Fruit fly (Drosophila melanogaster): ENCODE results near the gene CG17380.

Gene CG17380

DNA sequence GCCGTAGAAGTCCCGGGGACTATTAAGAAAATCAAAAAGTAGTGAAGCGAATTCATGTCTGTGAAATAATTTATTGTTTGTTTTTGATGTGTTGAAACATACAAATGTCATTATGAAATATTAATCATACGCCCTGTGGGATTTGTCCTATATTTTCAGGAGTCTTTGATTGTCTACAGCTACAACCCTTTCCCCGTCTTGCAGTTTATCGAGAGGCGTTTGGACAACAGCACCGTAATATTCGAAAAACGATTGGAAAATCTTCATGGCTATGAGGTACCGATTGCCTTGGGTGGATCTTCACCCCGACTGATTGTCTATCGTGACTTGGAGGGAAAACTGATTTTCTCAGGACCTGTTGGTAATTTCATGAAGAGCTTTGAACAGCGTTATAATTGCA, at the start of gene CG17380:
Gene CG17380 (minus strand): TSS at position 101 of the 400 bp plus-strand sequence.
- no peak for TF ChIP-seq topi (GFP tag; optimal IDR thresholded peaks at IDR 0.05)
- no peak for TF ChIP-seq CG1621 (tag; optimal IDR thresholded peaks at IDR 0.05)
- TF ChIP-seq CG11294 (GFP tag; IDR thresholded peaks at IDR 0.05) = no peak
- no peak for TF ChIP-seq vri (GFP tag; optimal IDR thresholded peaks at IDR 0.05)
- TF ChIP-seq CG6276 (GFP tag; optimal IDR thresholded peaks at IDR 0.05) = no peak
- no peak for TF ChIP-seq OdsH (GFP tag; optimal IDR thresholded peaks at IDR 0.05)
- TF ChIP-seq CG10631 (GFP tag; optimal IDR thresholded peaks at IDR 0.05) = no peak
- no peak for TF ChIP-seq Eip75B (GFP tag; optimal IDR thresholded peaks at IDR 0.05)
- TF ChIP-seq CG31627 (GFP tag; optimal IDR thresholded peaks at IDR 0.05) = no peak
- no peak for TF ChIP-seq Sox102F (GFP tag; optimal IDR thresholded peaks at IDR 0.05)
- TF ChIP-seq CG8119 (GFP tag; IDR thresholded peaks at IDR 0.05) = no peak
- TF ChIP-seq CG11762 (GFP tag; optimal IDR thresholded peaks at IDR 0.05; ENCODE audit: insufficient read depth) = no peak
- no peak for TF ChIP-seq CG15336 (GFP tag; IDR thresholded peaks at IDR 0.05)
- no peak for TF ChIP-seq Ets96B (tag; optimal IDR thresholded peaks at IDR 0.05)
- TF ChIP-seq Eip93F (GFP tag; optimal IDR thresholded peaks at IDR 0.05) = no peak
- no peak for TF ChIP-seq salr (GFP tag; optimal IDR thresholded peaks at IDR 0.05)
- no peak for TF ChIP-seq achi (GFP tag; optimal IDR thresholded peaks at IDR 0.05)
- no peak for TF ChIP-seq pdm3 (GFP tag; optimal IDR thresholded peaks at IDR 0.05)
- no peak for TF ChIP-seq CG8319 (GFP tag; optimal IDR thresholded peaks at IDR 0.05)
- TF ChIP-seq eg (GFP tag; IDR thresholded peaks at IDR 0.05) = no peak

dm6 chr3R:23445249-23445916, 41.9 kb upstream of the CG17380 start:
- TF ChIP-seq CG11294 (GFP tag; IDR thresholded peaks at IDR 0.05) (no peak), CG10669 (GFP tag; optimal IDR thresholded peaks at IDR 0.05) (no peak), CG8632 (GFP tag; optimal IDR thresholded peaks at IDR 0.05) (no peak), Lpt (GFP tag; optimal IDR thresholded peaks at IDR 0.05) (no peak), vri (GFP tag; optimal IDR thresholded peaks at IDR 0.05) (no peak), Eip78C (GFP tag) (peak; percentile 38), Sox14 (GFP tag; optimal IDR thresholded peaks at IDR 0.05) (no peak), CG6854 (GFP tag; optimal IDR thresholded peaks at IDR 0.05) (no peak), fkh (GFP tag; optimal IDR thresholded peaks at IDR 0.05) (peak; percentile 67), Smox (GFP tag; optimal IDR thresholded peaks at IDR 0.05) (no peak), svp (GFP tag) (no peak), CG3032 (tag; optimal IDR thresholded peaks at IDR 0.05) (no peak), CG10631 (GFP tag; optimal IDR thresholded peaks at IDR 0.05) (no peak), dac (GFP tag; optimal IDR thresholded peaks at IDR 0.05) (no peak), CG8119 (GFP tag; IDR thresholded peaks at IDR 0.05) (0 out of 3 replicates have a peak, but pooled peaks have one; percentile 31), cyc (GFP tag; optimal IDR thresholded peaks at IDR 0.05) (no peak), eg (GFP tag; IDR thresholded peaks at IDR 0.05) (peak; percentile 39; the same call in 1 of the 3 replicates), CG16779 (tag; optimal IDR thresholded peaks at IDR 0.05) (no peak), fd85E (GFP tag; optimal IDR thresholded peaks at IDR 0.05) (no peak), CG31627 (GFP tag; optimal IDR thresholded peaks at IDR 0.05) (no peak), Sox15 (GFP tag; optimal IDR thresholded peaks at IDR 0.05) (no peak), net (GFP tag; optimal IDR thresholded peaks at IDR 0.05) (no peak), CG7368 (GFP tag; optimal IDR thresholded peaks at IDR 0.05) (no peak), topi (GFP tag; optimal IDR thresholded peaks at IDR 0.05) (no peak), CG32006 (GFP tag; optimal IDR thresholded peaks at IDR 0.05) (peak; percentile 60), lz (GFP tag; optimal IDR thresholded peaks at IDR 0.05) (no peak), OdsH (GFP tag; optimal IDR thresholded peaks at IDR 0.05) (no peak), Met (GFP tag; optimal IDR thresholded peaks at IDR 0.05) (no peak), achi (GFP tag; optimal IDR thresholded peaks at IDR 0.05) (no peak), CG6276 (GFP tag; optimal IDR thresholded peaks at IDR 0.05) (peak; percentile 2), CG4318 (GFP tag; optimal IDR thresholded peaks at IDR 0.05) (peak; percentile 40), fd59A (GFP tag; optimal IDR thresholded peaks at IDR 0.05) (no peak), CG11762 (GFP tag; optimal IDR thresholded peaks at IDR 0.05; ENCODE audit: insufficient read depth) (no peak), CG3919 (GFP tag; optimal IDR thresholded peaks at IDR 0.05) (no peak), dsx (GFP tag; optimal IDR thresholded peaks at IDR 0.05; ENCODE audit: poor library complexity, severe bottlenecking) (no peak), Gug (GFP tag; IDR thresholded peaks at IDR 0.05) (no peak), Hr39 (GFP tag; optimal IDR thresholded peaks at IDR 0.05) (no peak), esn (GFP tag; optimal IDR thresholded peaks at IDR 0.05) (no peak), CG8319 (GFP tag; optimal IDR thresholded peaks at IDR 0.05) (no peak), CG34406 (GFP tag; optimal IDR thresholded peaks at IDR 0.05) (no peak)
